Fruit fly (Drosophila melanogaster) whole organism, embryonic: ENCODE measurements around the gene CG5334.
A peak's percentile ranks its signal among the peaks of the same experiment; 100 is the strongest.

Experiments
- BEAF-32 ChIP-seq: fragments of 200-800 bp; sonication (Bioruptor generic); optimal IDR thresholded peaks from 3 replicates; lab custom pipeline; 2017; ENCODE audit warnings: missing biosample characterization, missing genetic modification characterization, mild to moderate bottlenecking, moderate library complexity, missing genetic modification reagents
- CG10979 ChIP-seq: fragments of 200-800 bp; sonication (Bioruptor generic); optimal IDR thresholded peaks from 2 replicates; lab custom pipeline; 2018; ENCODE audit warnings: missing biosample characterization, mild to moderate bottlenecking, missing genetic modification characterization, moderate library complexity
- CG13296 ChIP-seq: fragments of 200-800 bp; sonication (Bioruptor generic); optimal IDR thresholded peaks from 3 replicates; lab custom pipeline; 2018; ENCODE audit warnings: missing biosample characterization, mild to moderate bottlenecking, missing genetic modification characterization
- CG13624 ChIP-seq: fragments of 200-800 bp; sonication (Bioruptor generic); optimal IDR thresholded peaks from 2 replicates; lab custom pipeline; 2016; ENCODE audit warnings: missing biosample characterization, missing genetic modification characterization
- CG14441 ChIP-seq: fragments of 200-800 bp; sonication (Bioruptor generic); IDR thresholded peaks from 2 replicates; pipeline ENCODE4 v1.3.6; 2022; ENCODE audit warnings: missing biosample characterization, missing genetic modification characterization
- CG14710 ChIP-seq: fragments of 200-800 bp; sonication (Bioruptor generic); optimal IDR thresholded peaks from 3 replicates; lab custom pipeline; 2019; ENCODE audit warnings: missing biosample characterization, mild to moderate bottlenecking, missing genetic modification characterization, moderate library complexity
- CG1529 ChIP-seq: fragments of 200-800 bp; sonication (Bioruptor generic); optimal IDR thresholded peaks from 3 replicates; lab custom pipeline; 2018; ENCODE audit warnings: missing biosample characterization, missing genetic modification characterization
- CG15514 ChIP-seq: fragments of 200-800 bp; sonication (Bioruptor generic); optimal IDR thresholded peaks from 3 replicates; lab custom pipeline; 2017; ENCODE audit warnings: missing biosample characterization, missing genetic modification characterization, mild to moderate bottlenecking, moderate library complexity, missing genetic modification reagents
- CG16815 ChIP-seq: fragments of 200-800 bp; sonication (Bioruptor generic); optimal IDR thresholded peaks from 3 replicates; lab custom pipeline; 2017; ENCODE audit warnings: missing biosample characterization, mild to moderate bottlenecking, missing genetic modification characterization
- CG16863 ChIP-seq: fragments of 200-800 bp; sonication (Bioruptor generic); optimal IDR thresholded peaks from 3 replicates; lab custom pipeline; 2016; ENCODE audit warnings: missing biosample characterization, missing genetic modification characterization
- CG18599 ChIP-seq: fragments of 200-800 bp; sonication (Bioruptor generic); optimal IDR thresholded peaks from 3 replicates; lab custom pipeline; 2017; ENCODE audit warnings: missing biosample characterization, missing genetic modification characterization, mild to moderate bottlenecking, moderate library complexity, missing genetic modification reagents
- CG2116 ChIP-seq: fragments of 200-800 bp; sonication (Bioruptor generic); optimal IDR thresholded peaks from 3 replicates; lab custom pipeline; 2018; ENCODE audit warnings: missing biosample characterization, mild to moderate bottlenecking, missing genetic modification characterization
- CG2199 ChIP-seq: fragments of 200-800 bp; sonication (Bioruptor generic); IDR thresholded peaks from 3 replicates; pipeline ENCODE4 v1.3.6; 2022; ENCODE audit warnings: missing biosample characterization, missing genetic modification characterization
- CG2875 ChIP-seq: fragments of 200-800 bp; sonication (Bioruptor generic); optimal IDR thresholded peaks from 2 replicates; lab custom pipeline; 2017; ENCODE audit warnings: missing biosample characterization, mild to moderate bottlenecking, missing genetic modification characterization, missing genetic modification reagents
- CG30020 ChIP-seq: fragments of 200-800 bp; optimal IDR thresholded peaks from 2 replicates; lab custom pipeline; 2019; ENCODE audit warnings: missing biosample characterization, mild to moderate bottlenecking, missing genetic modification characterization, moderate library complexity
- CG31441 ChIP-seq: fragments of 200-800 bp; sonication (Bioruptor generic); IDR thresholded peaks from 2 replicates; pipeline ENCODE4 v1.3.6; 2022; ENCODE audit warnings: missing biosample characterization, missing genetic modification characterization
- CG34422 ChIP-seq: fragments of 200-800 bp; sonication (Bioruptor generic); IDR thresholded peaks from 3 replicates; pipeline ENCODE4 v1.3.6; 2022; ENCODE audit warnings: missing biosample characterization, missing genetic modification characterization
- CG4282 ChIP-seq: fragments of 200-800 bp; sonication (Bioruptor generic); optimal IDR thresholded peaks from 2 replicates; lab custom pipeline; 2016; ENCODE audit warnings: missing biosample characterization, missing genetic modification characterization
- CG4424 ChIP-seq: fragments of 200-800 bp; sonication (Bioruptor generic); optimal IDR thresholded peaks from 3 replicates; lab custom pipeline; 2016; ENCODE audit warnings: missing biosample characterization, missing genetic modification characterization
- CG6272 ChIP-seq: fragments of 200-800 bp; sonication (Bioruptor generic); IDR thresholded peaks from 2 replicates; pipeline ENCODE4 v1.3.6; 2022; ENCODE audit warnings: missing biosample characterization, missing genetic modification characterization
- CG6791 ChIP-seq: fragments of 200-800 bp; sonication (Bioruptor generic); IDR thresholded peaks from 3 replicates; pipeline ENCODE4 v1.3.6; 2022; ENCODE audit warnings: missing biosample characterization, missing genetic modification characterization; ENCODE audit not compliant: partially characterized antibody
- CG9437 ChIP-seq: fragments of 200-800 bp; sonication (Bioruptor generic); optimal IDR thresholded peaks from 2 replicates; lab custom pipeline; 2018; ENCODE audit warnings: missing biosample characterization, mild to moderate bottlenecking, missing genetic modification characterization
- CHES-1-like ChIP-seq: fragments of 200-800 bp; sonication (Bioruptor generic); optimal IDR thresholded peaks from 2 replicates; lab custom pipeline; 2016; ENCODE audit warnings: missing biosample characterization, missing genetic modification characterization
- Ets65A ChIP-seq: fragments of 200-800 bp; sonication (Bioruptor generic); peaks from one replicate; lab custom pipeline; 2016; ENCODE audit warnings: missing biosample characterization, missing genetic modification characterization
- HHEX ChIP-seq: fragments of 200-800 bp; sonication (Bioruptor generic); optimal IDR thresholded peaks from 3 replicates; lab custom pipeline; 2017; ENCODE audit warnings: missing biosample characterization, mild to moderate bottlenecking, missing genetic modification characterization, missing genetic modification reagents
- Hand ChIP-seq: fragments of 200-800 bp; sonication (Bioruptor generic); optimal IDR thresholded peaks from 2 replicates; lab custom pipeline; 2017; ENCODE audit warnings: mild to moderate bottlenecking, missing biosample characterization, missing genetic modification reagents, missing genetic modification characterization
- Mes4 ChIP-seq: fragments of 200-800 bp; sonication (Bioruptor generic); optimal IDR thresholded peaks from 2 replicates; lab custom pipeline; 2016; ENCODE audit warnings: missing biosample characterization, missing genetic modification characterization
- NC2β ChIP-seq: fragments of 200-800 bp; sonication (Bioruptor generic); optimal IDR thresholded peaks from 2 replicates; lab custom pipeline; 2016; ENCODE audit warnings: missing biosample characterization, missing genetic modification characterization
- NFAT ChIP-seq: fragments of 200-800 bp; sonication (Bioruptor generic); IDR thresholded peaks from 2 replicates; pipeline ENCODE4 v1.3.6; 2022; ENCODE audit warnings: missing biosample characterization, missing genetic modification characterization
- Nf-YC ChIP-seq: fragments of 200-800 bp; optimal IDR thresholded peaks from 3 replicates; lab custom pipeline; 2019; ENCODE audit warnings: missing biosample characterization, mild to moderate bottlenecking, missing genetic modification characterization, moderate library complexity
- Pdp1 ChIP-seq, 2 experiments: fragments of 200-800 bp; sonication (Bioruptor generic); optimal IDR thresholded peaks; 3 replicates each; lab custom pipeline; 2016; ENCODE audit warnings: missing biosample characterization in 2 of 2, missing genetic modification characterization in 2 of 2, mild to moderate bottlenecking in 1 of 2, moderate library complexity in 1 of 2
- Scr ChIP-seq: fragments of 200-800 bp; sonication (Bioruptor generic); IDR thresholded peaks from 2 replicates; pipeline ENCODE4 v1.3.6; 2022; ENCODE audit warnings: missing biosample characterization, missing genetic modification characterization; ENCODE audit not compliant: partially characterized antibody
- croc ChIP-seq: fragments of 200-800 bp; sonication (Bioruptor generic); conservative IDR thresholded peaks from 3 replicates; pipeline ENCODE4 v1.3.6; 2022; ENCODE audit warnings: missing biosample characterization, missing genetic modification characterization
- gce ChIP-seq: fragments of 200-800 bp; sonication (Bioruptor generic); IDR thresholded peaks from 3 replicates; pipeline ENCODE4 v1.3.6; 2022; ENCODE audit warnings: missing biosample characterization, missing genetic modification characterization
- gsb-n ChIP-seq: fragments of 200-800 bp; sonication (Bioruptor generic); optimal IDR thresholded peaks from 3 replicates; lab custom pipeline; 2018; ENCODE audit warnings: missing biosample characterization, mild to moderate bottlenecking, missing genetic modification characterization
- lmd ChIP-seq: fragments of 200-800 bp; sonication (Bioruptor generic); IDR thresholded peaks from 2 replicates; pipeline ENCODE4 v1.3.6; 2022; ENCODE audit warnings: missing biosample characterization, missing genetic modification characterization
- mld ChIP-seq: fragments of 200-800 bp; sonication (Bioruptor generic); IDR thresholded peaks from 3 replicates; pipeline ENCODE4 v1.3.6; 2022; ENCODE audit warnings: missing biosample characterization, missing genetic modification characterization; ENCODE audit not compliant: partially characterized antibody
- nmo ChIP-seq: fragments of 200-800 bp; sonication (Bioruptor generic); optimal IDR thresholded peaks from 2 replicates; lab custom pipeline; 2018; ENCODE audit warnings: missing biosample characterization, mild to moderate bottlenecking, missing genetic modification characterization, moderate library complexity
- odd ChIP-seq: fragments of 200-800 bp; sonication (Bioruptor generic); optimal IDR thresholded peaks from 2 replicates; lab custom pipeline; 2017; ENCODE audit warnings: missing biosample characterization, mild to moderate bottlenecking, missing genetic modification characterization
- pum ChIP-seq: fragments of 200-800 bp; sonication (Bioruptor generic); optimal IDR thresholded peaks from 2 replicates; lab custom pipeline; 2016; ENCODE audit warnings: missing biosample characterization, missing genetic modification characterization
- ranshi ChIP-seq: fragments of 200-800 bp; sonication (Bioruptor generic); IDR thresholded peaks from 2 replicates; pipeline ENCODE4 v1.3.6; 2022; ENCODE audit warnings: missing biosample characterization, missing genetic modification characterization
- repo ChIP-seq: fragments of 200-800 bp; sonication (Bioruptor generic); optimal IDR thresholded peaks from 2 replicates; lab custom pipeline; 2016; ENCODE audit warnings: missing biosample characterization, missing genetic modification characterization
- sens ChIP-seq: fragments of 200-800 bp; sonication (Bioruptor generic); peaks from one replicate; lab custom pipeline; 2016; ENCODE audit warnings: missing biosample characterization, missing genetic modification characterization
- seq ChIP-seq: fragments of 200-800 bp; sonication (Bioruptor generic); IDR thresholded peaks from 2 replicates; pipeline ENCODE4 v1.3.6; 2022; ENCODE audit warnings: missing biosample characterization, missing genetic modification characterization
- shn ChIP-seq: fragments of 200-800 bp; sonication (Bioruptor generic); optimal IDR thresholded peaks from 3 replicates; lab custom pipeline; 2016; ENCODE audit warnings: missing biosample characterization, missing genetic modification characterization
- sisA ChIP-seq: fragments of 200-800 bp; sonication (Bioruptor generic); IDR thresholded peaks from 2 replicates; pipeline ENCODE4 v1.3.6; 2022; ENCODE audit warnings: missing biosample characterization, missing genetic modification characterization
- ttk ChIP-seq: fragments of 200-800 bp; sonication (Bioruptor generic); IDR thresholded peaks from 2 replicates; pipeline ENCODE4 v2.1.2; 2022; ENCODE audit warnings: missing biosample characterization, missing genetic modification characterization
- twi ChIP-seq: fragments of 200-800 bp; optimal IDR thresholded peaks from 2 replicates; lab custom pipeline; 2019; ENCODE audit warnings: missing biosample characterization, mild to moderate bottlenecking, missing genetic modification characterization, moderate library complexity
- tx ChIP-seq: fragments of 200-800 bp; sonication (Bioruptor generic); optimal IDR thresholded peaks from 2 replicates; lab custom pipeline; 2016; ENCODE audit warnings: missing biosample characterization, missing genetic modification characterization
- zen2 ChIP-seq: fragments of 200-800 bp; sonication (Bioruptor generic); IDR thresholded peaks from 3 replicates; pipeline ENCODE4 v1.3.6; 2022; ENCODE audit warnings: missing biosample characterization, missing genetic modification characterization; ENCODE audit not compliant: partially characterized antibody

The CG5334 gene

dm6 chrX:14765737-14766253 is 9.3 kb upstream of the CG5334 start, which contains the start of gene CG15890 (continued):
- peak; percentile 46 for TF ChIP-seq Hand (GFP tag; lab: Kevin White, UChicago)
- TF ChIP-seq tx (GFP tag; lab: Kevin White, UChicago), result no peak
- no peak for TF ChIP-seq CG6791 (GFP tag; lab: Robert Waterston, UW)
- peak; percentile 27 for TF ChIP-seq CG15514 (GFP tag; lab: Kevin White, UChicago)
- TF ChIP-seq zen2 (GFP tag; lab: Robert Waterston, UW), result no peak
- TF ChIP-seq NFAT, result 0 out of 2 replicates have a peak, but pooled peaks have one; percentile 34
- TF ChIP-seq croc, result 0 out of 3 replicates have a peak, but pooled peaks have one; percentile 21
- peak; percentile 63 for TF ChIP-seq CG18599 (GFP tag; lab: Kevin White, UChicago)
- peak; percentile 87 for TF ChIP-seq sens (GFP tag; lab: Kevin White, UChicago)
- no peak for TF ChIP-seq CG2199
- peak; percentile 65 for TF ChIP-seq lmd (GFP tag; lab: Robert Waterston, UW)
- 0 out of 3 replicates have a peak, but pooled peaks have one; percentile 7 for TF ChIP-seq gce (GFP tag; lab: Robert Waterston, UW)
- TF ChIP-seq Nf-YC (tag; lab: Kevin White, UChicago), result peak; percentile 39
- TF ChIP-seq mld, result no peak
- peak; percentile 25 for TF ChIP-seq pum (GFP tag; lab: Kevin White, UChicago)
- TF ChIP-seq CG30020 (tag; lab: Kevin White, UChicago), result peak; percentile 4
- peak; percentile 4 for TF ChIP-seq CG4282
- peak; percentile 2 to 39 for TF ChIP-seq Pdp1 (GFP tag; optimal IDR thresholded peaks at IDR 0.05; lab: Kevin White, UChicago)
- 0 out of 2 replicates have a peak, but pooled peaks have one; percentile 31 for TF ChIP-seq seq (GFP tag; lab: Robert Waterston, UW)
- TF ChIP-seq HHEX (GFP tag; lab: Kevin White, UChicago), result peak; percentile 69
- TF ChIP-seq CG34422, result 0 out of 3 replicates have a peak, but pooled peaks have one; percentile 7
- peak; percentile 40 for TF ChIP-seq CG16815 (GFP tag; lab: Kevin White, UChicago)
- TF ChIP-seq CG2875 (GFP tag; lab: Kevin White, UChicago), result peak; percentile 23
- TF ChIP-seq CG13624 (GFP tag; lab: Kevin White, UChicago), result peak; percentile 12
- TF ChIP-seq odd, result peak; percentile 56
- TF ChIP-seq CG31441 (GFP tag; lab: Robert Waterston, UW), result peak; percentile 79
- no peak for TF ChIP-seq CHES-1-like
- peak; percentile 42; the same call in 1 of the 2 replicates for TF ChIP-seq ttk (GFP tag; lab: Robert Waterston, UW)
- TF ChIP-seq repo (GFP tag; lab: Kevin White, UChicago), result no peak
- TF ChIP-seq NC2β (GFP tag; lab: Kevin White, UChicago), result no peak
- TF ChIP-seq gsb-n (tag; lab: Kevin White, UChicago), result peak; percentile 54
- peak; percentile 76 for TF ChIP-seq CG9437 (GFP tag; lab: Kevin White, UChicago)
- TF ChIP-seq nmo (GFP tag; lab: Kevin White, UChicago), result peak; percentile 72
- TF ChIP-seq twi (tag; lab: Kevin White, UChicago), result peak; percentile 23
- TF ChIP-seq CG2116 (GFP tag; lab: Kevin White, UChicago), result peak; percentile 0
- peak; percentile 42 for TF ChIP-seq CG14710 (tag; lab: Kevin White, UChicago)
- TF ChIP-seq ranshi (GFP tag; lab: Robert Waterston, UW), result peak; percentile 8; the same call in 1 of the 2 replicates
- TF ChIP-seq CG16863, result peak; percentile 17
- TF ChIP-seq CG1529 (GFP tag; lab: Kevin White, UChicago), result peak; percentile 59
- peak; percentile 65 for TF ChIP-seq CG4424
- TF ChIP-seq CG14441, result peak; percentile 32; the same call in 1 of the 2 replicates
- TF ChIP-seq Mes4 (GFP tag; lab: Kevin White, UChicago), result peak; percentile 46
- TF ChIP-seq sisA (GFP tag; lab: Robert Waterston, UW), result 0 out of 2 replicates have a peak, but pooled peaks have one; percentile 31
- TF ChIP-seq shn (GFP tag; lab: Kevin White, UChicago), result peak; percentile 6
- peak; percentile 72 for TF ChIP-seq Ets65A
- no peak for TF ChIP-seq BEAF-32
- TF ChIP-seq CG13296 (GFP tag; lab: Kevin White, UChicago), result peak; percentile 43
- no peak for TF ChIP-seq Scr (GFP tag; lab: Robert Waterston, UW)
- peak; percentile 66 for TF ChIP-seq CG10979 (tag; lab: Kevin White, UChicago)
- TF ChIP-seq CG6272 (GFP tag; lab: Robert Waterston, UW), result no peak
